Fruit fly (Drosophila melanogaster) whole organism, embryonic: ENCODE data around the gene ppk30.
A peak's percentile ranks its signal among the peaks of the same experiment; 100 is the strongest.

ENCODE experiments used
- Asciz ChIP-seq: fragments of 200-800 bp; sonication (Bioruptor generic); optimal IDR thresholded peaks from 2 replicates; lab custom pipeline; 2017; ENCODE audit warnings: missing biosample characterization, mild to moderate bottlenecking, missing genetic modification characterization, missing genetic modification reagents
- B-H2 ChIP-seq: fragments of 200-800 bp; sonication (Bioruptor generic); optimal IDR thresholded peaks from 2 replicates; lab custom pipeline; 2018; ENCODE audit warnings: missing biosample characterization, mild to moderate bottlenecking, missing genetic modification characterization
- CG10543 ChIP-seq: fragments of 200-800 bp; sonication (Bioruptor generic); optimal IDR thresholded peaks from 3 replicates; lab custom pipeline; 2017; ENCODE audit warnings: missing biosample characterization, mild to moderate bottlenecking, missing genetic modification characterization, moderate library complexity
- CG11695 ChIP-seq: fragments of 200-800 bp; sonication (Bioruptor generic); IDR thresholded peaks from 3 replicates; pipeline ENCODE4 v1.3.6; 2022; ENCODE audit warnings: missing biosample characterization, missing genetic modification characterization
- CG14014 ChIP-seq: fragments of 200-800 bp; sonication (Bioruptor generic); IDR thresholded peaks from 2 replicates; pipeline ENCODE4 v1.3.6; 2022; ENCODE audit warnings: missing biosample characterization, missing genetic modification characterization
- CG15073 ChIP-seq: fragments of 200-800 bp; sonication (Bioruptor generic); optimal IDR thresholded peaks from 2 replicates; lab custom pipeline; 2016; ENCODE audit warnings: missing biosample characterization, missing genetic modification characterization
- CG17359 ChIP-seq: fragments of 200-800 bp; sonication (Bioruptor generic); optimal IDR thresholded peaks from 3 replicates; lab custom pipeline; 2018; ENCODE audit warnings: missing biosample characterization, mild to moderate bottlenecking, missing genetic modification characterization, moderate library complexity
- CG17361 ChIP-seq: fragments of 200-800 bp; sonication (Bioruptor generic); IDR thresholded peaks from 3 replicates; pipeline ENCODE4 v1.3.6; 2022; ENCODE audit warnings: missing biosample characterization, missing genetic modification characterization
- CG3163 ChIP-seq: fragments of 200-800 bp; sonication (Bioruptor generic); optimal IDR thresholded peaks from 3 replicates; lab custom pipeline; 2016; ENCODE audit warnings: missing biosample characterization, missing genetic modification characterization
- CG33557 ChIP-seq: fragments of 200-800 bp; sonication (Bioruptor generic); optimal IDR thresholded peaks from 2 replicates; lab custom pipeline; 2019; ENCODE audit warnings: missing biosample characterization, mild to moderate bottlenecking, missing genetic modification characterization, moderate library complexity
- CG42726 ChIP-seq: fragments of 200-800 bp; sonication (Bioruptor generic); IDR thresholded peaks from 2 replicates; pipeline ENCODE4 v1.3.6; 2022; ENCODE audit warnings: missing biosample characterization, missing genetic modification characterization; ENCODE audit not compliant: partially characterized antibody
- CG5180 ChIP-seq: fragments of 200-800 bp; sonication (Bioruptor generic); optimal IDR thresholded peaks from 3 replicates; lab custom pipeline; 2017; ENCODE audit warnings: missing biosample characterization, missing genetic modification characterization, mild to moderate bottlenecking, moderate library complexity, missing genetic modification reagents
- CG5953 ChIP-seq: fragments of 200-800 bp; sonication (Bioruptor generic); IDR thresholded peaks from 2 replicates; pipeline ENCODE4 v1.3.6; 2022; ENCODE audit warnings: missing biosample characterization, missing genetic modification characterization
- CG7556 ChIP-seq: fragments of 200-800 bp; sonication (Bioruptor generic); optimal IDR thresholded peaks from 2 replicates; lab custom pipeline; 2017; ENCODE audit warnings: missing biosample characterization, mild to moderate bottlenecking, missing genetic modification characterization
- CG7928 ChIP-seq: fragments of 200-800 bp; sonication (Bioruptor generic); optimal IDR thresholded peaks from 2 replicates; lab custom pipeline; 2017; ENCODE audit warnings: missing biosample characterization, mild to moderate bottlenecking, missing genetic modification characterization
- CG8290 ChIP-seq, 3 experiments: fragments of 200-800 bp; sonication (Bioruptor generic); optimal IDR thresholded peaks; 2 replicates each; lab custom pipeline; 2016 to 2019; ENCODE audit warnings: missing biosample characterization in 3 of 3, missing genetic modification characterization in 3 of 3, mild to moderate bottlenecking in 2 of 3, moderate library complexity in 1 of 3
- CG9817 ChIP-seq: fragments of 200-800 bp; sonication (Bioruptor generic); optimal IDR thresholded peaks from 2 replicates; lab custom pipeline; 2018; ENCODE audit warnings: missing biosample characterization, mild to moderate bottlenecking, missing genetic modification characterization, moderate library complexity
- Deaf1 ChIP-seq: fragments of 200-800 bp; optimal IDR thresholded peaks from 3 replicates; lab custom pipeline; 2019; ENCODE audit warnings: missing biosample characterization, mild to moderate bottlenecking, missing genetic modification characterization, moderate library complexity
- Fer2 ChIP-seq: fragments of 200-800 bp; sonication (Bioruptor generic); optimal IDR thresholded peaks from 2 replicates; lab custom pipeline; 2018; ENCODE audit warnings: missing biosample characterization, mild to moderate bottlenecking, missing genetic modification characterization, moderate library complexity
- Gug ChIP-seq: fragments of 200-800 bp; sonication (Bioruptor generic); IDR thresholded peaks from 4 replicates; pipeline ENCODE4 v1.3.6; 2022; ENCODE audit warnings: missing biosample characterization, missing genetic modification characterization
- H2.0 ChIP-seq: fragments of 200-800 bp; sonication (Bioruptor generic); IDR thresholded peaks from 2 replicates; pipeline ENCODE4 v1.3.6; 2022; ENCODE audit warnings: missing biosample characterization, missing genetic modification characterization
- Kr ChIP-seq: fragments of 200-800 bp; sonication (Bioruptor generic); optimal IDR thresholded peaks from 2 replicates; lab custom pipeline; 2017; ENCODE audit warnings: missing biosample characterization, mild to moderate bottlenecking, missing genetic modification characterization
- MBD-R2 ChIP-seq: fragments of 200-800 bp; sonication (Bioruptor generic); IDR thresholded peaks from 2 replicates; pipeline ENCODE4 v1.3.6; 2022; ENCODE audit warnings: missing biosample characterization, missing genetic modification characterization
- Max ChIP-seq: fragments of 200-800 bp; sonication (Bioruptor generic); optimal IDR thresholded peaks from 2 replicates; lab custom pipeline; 2016; ENCODE audit warnings: missing biosample characterization, mild to moderate bottlenecking, missing genetic modification characterization
- Med ChIP-seq: fragments of 200-800 bp; sonication (Bioruptor generic); peaks from one replicate; lab custom pipeline; 2016; ENCODE audit warnings: missing biosample characterization, missing genetic modification characterization, mild to moderate bottlenecking, inconsistent platforms, moderate library complexity
- NC2β ChIP-seq: fragments of 200-800 bp; sonication (Bioruptor generic); optimal IDR thresholded peaks from 2 replicates; lab custom pipeline; 2016; ENCODE audit warnings: missing biosample characterization, missing genetic modification characterization
- NfI ChIP-seq: fragments of 200-800 bp; sonication (Bioruptor generic); optimal IDR thresholded peaks from 3 replicates; lab custom pipeline; 2018; ENCODE audit warnings: missing biosample characterization, mild to moderate bottlenecking, missing genetic modification characterization, moderate library complexity
- Ravus ChIP-seq: fragments of 200-800 bp; sonication (Bioruptor generic); IDR thresholded peaks from 2 replicates; pipeline ENCODE4 v1.3.6; 2022; ENCODE audit warnings: missing biosample characterization, missing genetic modification characterization
- Sry-β ChIP-seq: fragments of 200-800 bp; sonication (Bioruptor generic); optimal IDR thresholded peaks from 2 replicates; lab custom pipeline; 2018; ENCODE audit warnings: missing biosample characterization, mild to moderate bottlenecking, missing genetic modification characterization, moderate library complexity
- bigmax ChIP-seq: fragments of 200-800 bp; sonication (Bioruptor generic); optimal IDR thresholded peaks from 2 replicates; lab custom pipeline; 2018; ENCODE audit warnings: missing biosample characterization, mild to moderate bottlenecking, missing genetic modification characterization
- btn ChIP-seq: fragments of 200-800 bp; sonication (Bioruptor generic); optimal IDR thresholded peaks from 2 replicates; lab custom pipeline; 2016; ENCODE audit warnings: missing biosample characterization, missing genetic modification characterization
- cato ChIP-seq: fragments of 200-800 bp; sonication (Bioruptor generic); optimal IDR thresholded peaks from 2 replicates; lab custom pipeline; 2016; ENCODE audit warnings: missing biosample characterization, missing genetic modification characterization, borderline replicate concordance
- danr ChIP-seq: fragments of 200-800 bp; sonication (Bioruptor generic); IDR thresholded peaks from 2 replicates; pipeline ENCODE4 v1.3.6; 2022; ENCODE audit warnings: missing biosample characterization, missing genetic modification characterization
- dysf ChIP-seq: fragments of 200-800 bp; sonication (Bioruptor generic); IDR thresholded peaks from 3 replicates; pipeline ENCODE4 v1.3.6; 2022; ENCODE audit warnings: missing biosample characterization, missing genetic modification characterization
- fd64A ChIP-seq: fragments of 200-800 bp; sonication (Bioruptor generic); optimal IDR thresholded peaks from 3 replicates; lab custom pipeline; 2018; ENCODE audit warnings: missing biosample characterization, mild to moderate bottlenecking, missing genetic modification characterization
- fu2 ChIP-seq: fragments of 200-800 bp; sonication (Bioruptor generic); optimal IDR thresholded peaks from 2 replicates; lab custom pipeline; 2016; ENCODE audit warnings: missing biosample characterization, missing genetic modification characterization
- jumu ChIP-seq: fragments of 200-800 bp; sonication (Bioruptor generic); optimal IDR thresholded peaks from 3 replicates; lab custom pipeline; 2016; ENCODE audit warnings: missing biosample characterization, missing genetic modification characterization
- kay ChIP-seq: fragments of 200-800 bp; sonication (Bioruptor generic); optimal IDR thresholded peaks from 2 replicates; lab custom pipeline; 2016; ENCODE audit warnings: missing biosample characterization, missing genetic modification characterization
- odd ChIP-seq: fragments of 200-800 bp; sonication (Bioruptor generic); optimal IDR thresholded peaks from 2 replicates; lab custom pipeline; 2017; ENCODE audit warnings: missing biosample characterization, mild to moderate bottlenecking, missing genetic modification characterization
- pan ChIP-seq, 4 experiments: fragments of >200 bp in 3 of 4; fragments of 200-800 bp in 1 of 4; sonication (Bioruptor generic) in 1 of 4; optimal IDR thresholded peaks in 3 of 4; IDR thresholded peaks in 1 of 4; 2 replicates each; pipeline versions ENCODE4 v1.3.6 to Lab custom; 2017 to 2022; ENCODE audit warnings: missing biosample characterization in 2 of 4, missing genetic modification characterization in 2 of 4, mixed read lengths in 1 of 4
- prd ChIP-seq, 3 experiments: fragments of >200 bp in 2 of 3; fragments of 200-800 bp in 1 of 3; sonication (Bioruptor generic) in 1 of 3; optimal IDR thresholded peaks in 2 of 3; IDR thresholded peaks in 1 of 3; 2 replicates in 2 of 3; 3 replicates in 1 of 3; pipeline versions ENCODE4 v1.3.6 to Lab custom; 2017 to 2022; ENCODE audit warnings: missing biosample characterization in 1 of 3, missing genetic modification characterization in 1 of 3
- psq ChIP-seq: fragments of 200-800 bp; sonication (Bioruptor generic); optimal IDR thresholded peaks from 2 replicates; lab custom pipeline; 2017; ENCODE audit warnings: missing biosample characterization, missing genetic modification characterization
- scrt ChIP-seq: fragments of 200-800 bp; sonication (Bioruptor generic); optimal IDR thresholded peaks from 2 replicates; lab custom pipeline; 2018; ENCODE audit warnings: missing biosample characterization, mild to moderate bottlenecking, missing genetic modification characterization, moderate library complexity
- slou ChIP-seq: fragments of 200-800 bp; sonication (Bioruptor generic); optimal IDR thresholded peaks from 3 replicates; lab custom pipeline; 2016; ENCODE audit warnings: missing biosample characterization, missing genetic modification characterization
- tin ChIP-seq: fragments of 200-800 bp; sonication (Bioruptor generic); optimal IDR thresholded peaks from 3 replicates; lab custom pipeline; 2016; ENCODE audit warnings: missing biosample characterization, missing genetic modification characterization
- trh ChIP-seq: fragments of 200-800 bp; sonication (Bioruptor generic); optimal IDR thresholded peaks from 2 replicates; lab custom pipeline; 2016; ENCODE audit warnings: missing biosample characterization, missing genetic modification characterization
- wor ChIP-seq: fragments of 200-800 bp; sonication (Bioruptor generic); IDR thresholded peaks from 2 replicates; pipeline ENCODE4 v1.3.6; 2022; ENCODE audit warnings: missing biosample characterization, missing genetic modification characterization
- z ChIP-seq: fragments of 200-800 bp; sonication (Bioruptor generic); IDR thresholded peaks from 3 replicates; pipeline ENCODE4 v1.3.6; 2022; ENCODE audit warnings: missing biosample characterization, missing genetic modification characterization
- zen ChIP-seq: fragments of 200-800 bp; sonication (Bioruptor generic); optimal IDR thresholded peaks from 3 replicates; lab custom pipeline; 2018; ENCODE audit warnings: missing biosample characterization, mild to moderate bottlenecking, missing genetic modification characterization, moderate library complexity
- zen2 ChIP-seq: fragments of 200-800 bp; sonication (Bioruptor generic); IDR thresholded peaks from 3 replicates; pipeline ENCODE4 v1.3.6; 2022; ENCODE audit warnings: missing biosample characterization, missing genetic modification characterization; ENCODE audit not compliant: partially characterized antibody

The ppk30 gene

DNA sequence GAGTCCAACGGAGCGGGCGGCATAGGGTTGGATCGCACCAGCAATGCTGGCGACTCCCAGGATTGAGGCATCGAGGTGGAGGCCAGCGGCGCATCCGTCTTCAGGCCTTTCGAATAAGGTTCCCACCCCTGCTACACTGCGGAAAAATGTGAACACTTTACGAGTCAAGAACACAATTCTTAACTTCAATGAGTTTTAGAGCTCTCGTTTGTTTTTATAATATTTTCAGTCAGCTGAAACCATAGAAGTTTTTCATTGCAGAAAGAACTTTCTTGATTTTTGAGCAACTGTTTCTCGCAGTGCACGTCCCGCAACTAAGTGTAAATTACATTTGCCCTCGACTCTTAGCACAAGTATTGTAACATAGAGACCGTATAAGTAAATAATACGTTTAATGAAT lies 27.4 kb downstream of the ppk30 start (continued):
- TF ChIP-seq wor, result no peak
- TF ChIP-seq Asciz (GFP tag; lab: Kevin White, UChicago), result no peak
- no peak for TF ChIP-seq Kr (GFP tag; lab: Kevin White, UChicago)
- no peak for TF ChIP-seq MBD-R2 (GFP tag; lab: Robert Waterston, UW)
- TF ChIP-seq cato (GFP tag; lab: Kevin White, UChicago), result no peak
- no peak for TF ChIP-seq scrt (GFP tag; lab: Kevin White, UChicago)
- TF ChIP-seq dysf, result no peak
- no peak for TF ChIP-seq CG5180 (GFP tag; lab: Kevin White, UChicago)
- no peak for TF ChIP-seq CG11695 (GFP tag; lab: Robert Waterston, UW)
- TF ChIP-seq zen (tag; lab: Kevin White, UChicago), result peak; percentile 75
- TF ChIP-seq prd (optimal IDR thresholded peaks at IDR 0.05; lab: Kevin White, UChicago), result no peak
- peak; percentile 79 for TF ChIP-seq prd (GFP tag; IDR thresholded peaks at IDR 0.05; lab: Robert Waterston, UW)
- TF ChIP-seq slou (GFP tag; lab: Kevin White, UChicago), result no peak
- no peak for TF ChIP-seq CG7556
- TF ChIP-seq CG17359, result no peak
- no peak for TF ChIP-seq Ravus (GFP tag; lab: Robert Waterston, UW)
- no peak for TF ChIP-seq NC2β (GFP tag; lab: Kevin White, UChicago)
- TF ChIP-seq Med (GFP tag; lab: Kevin White, UChicago), result peak; percentile 68
- peak; percentile 40; the same call in 1 of the 2 replicates for TF ChIP-seq H2.0
- TF ChIP-seq zen2 (GFP tag; lab: Robert Waterston, UW), result no peak
- peak; percentile 42 for TF ChIP-seq tin (GFP tag; lab: Kevin White, UChicago)
- TF ChIP-seq odd, result no peak
- no peak for TF ChIP-seq CG7928
- no peak for TF ChIP-seq CG42726 (GFP tag; lab: Robert Waterston, UW)
- no peak for TF ChIP-seq danr
- no peak for TF ChIP-seq CG14014 (GFP tag; lab: Robert Waterston, UW)
- TF ChIP-seq fu2, result no peak
- TF ChIP-seq Deaf1, result no peak
- TF ChIP-seq CG15073, result no peak
- no peak for TF ChIP-seq pan (optimal IDR thresholded peaks at IDR 0.05; lab: Kevin White, UChicago)
- TF ChIP-seq pan (GFP tag; optimal IDR thresholded peaks at IDR 0.05 in 1 of 2, IDR thresholded peaks at IDR 0.05 in 1 of 2), result no peak
- no peak for TF ChIP-seq NfI (GFP tag; lab: Kevin White, UChicago)
- TF ChIP-seq CG17361 (GFP tag; lab: Robert Waterston, UW), result 0 out of 3 replicates have a peak, but pooled peaks have one; percentile 13
- TF ChIP-seq btn (GFP tag; lab: Kevin White, UChicago), result no peak
- TF ChIP-seq CG10543 (GFP tag; lab: Kevin White, UChicago), result no peak
- TF ChIP-seq B-H2 (GFP tag; lab: Kevin White, UChicago), result no peak
- no peak for TF ChIP-seq CG9817 (tag; lab: Kevin White, UChicago)
- TF ChIP-seq CG3163, result no peak
- TF ChIP-seq kay (GFP tag; lab: Kevin White, UChicago), result no peak
- no peak for TF ChIP-seq Max (GFP tag; lab: Kevin White, UChicago)
- TF ChIP-seq CG5953 (GFP tag; lab: Robert Waterston, UW), result no peak
- TF ChIP-seq fd64A (GFP tag; lab: Kevin White, UChicago), result no peak
- TF ChIP-seq jumu (GFP tag; lab: Kevin White, UChicago), result no peak
- no peak for TF ChIP-seq Fer2 (tag; lab: Kevin White, UChicago)
- TF ChIP-seq Gug, result no peak
- no peak for TF ChIP-seq psq (GFP tag; lab: Kevin White, UChicago)
- TF ChIP-seq trh (GFP tag; lab: Kevin White, UChicago), result no peak
- no peak for TF ChIP-seq CG8290 (GFP tag; optimal IDR thresholded peaks at IDR 0.05; lab: Kevin White, UChicago)
- TF ChIP-seq CG8290 (tag; optimal IDR thresholded peaks at IDR 0.05; lab: Kevin White, UChicago), result no peak
- TF ChIP-seq Sry-β (GFP tag; lab: Kevin White, UChicago), result no peak
- no peak for TF ChIP-seq z (GFP tag; lab: Robert Waterston, UW)
- no peak for TF ChIP-seq CG33557
- no peak for TF ChIP-seq bigmax (GFP tag; lab: Kevin White, UChicago)
